Fruit fly (Drosophila melanogaster) whole organism, embryonic: ENCODE measurements around the gene CG6015.

Experiments used
- CG10979 ChIP-seq: fragments of 200-800 bp; sonication (Bioruptor generic); optimal IDR thresholded peaks from 2 replicates; lab custom pipeline; 2018; ENCODE audit warnings: missing biosample characterization, mild to moderate bottlenecking, missing genetic modification characterization, moderate library complexity
- CG14965 ChIP-seq: fragments of 200-800 bp; sonication (Bioruptor generic); optimal IDR thresholded peaks from 2 replicates; lab custom pipeline; 2016; ENCODE audit warnings: missing biosample characterization, missing genetic modification characterization, borderline replicate concordance
- CG1529 ChIP-seq: fragments of 200-800 bp; sonication (Bioruptor generic); optimal IDR thresholded peaks from 3 replicates; lab custom pipeline; 2018; ENCODE audit warnings: missing biosample characterization, missing genetic modification characterization
- CG7987 ChIP-seq: fragments of 200-800 bp; sonication (Bioruptor generic); optimal IDR thresholded peaks from 2 replicates; lab custom pipeline; 2018; ENCODE audit warnings: missing biosample characterization, mild to moderate bottlenecking, missing genetic modification characterization, moderate library complexity
- Dbx ChIP-seq: fragments of 200-800 bp; sonication (Bioruptor generic); IDR thresholded peaks from 3 replicates; pipeline ENCODE4 v1.3.6; 2022; ENCODE audit warnings: missing biosample characterization, missing genetic modification characterization
- Scr ChIP-seq: fragments of 200-800 bp; sonication (Bioruptor generic); IDR thresholded peaks from 2 replicates; pipeline ENCODE4 v1.3.6; 2022; ENCODE audit warnings: missing biosample characterization, missing genetic modification characterization; ENCODE audit not compliant: partially characterized antibody
- lilli ChIP-seq: fragments of 200-800 bp; sonication (Bioruptor generic); optimal IDR thresholded peaks from 3 replicates; lab custom pipeline; 2016; ENCODE audit warnings: missing biosample characterization, missing genetic modification characterization
- sqz ChIP-seq: fragments of 200-800 bp; sonication (Bioruptor generic); optimal IDR thresholded peaks from 3 replicates; lab custom pipeline; 2018; ENCODE audit warnings: missing biosample characterization, mild to moderate bottlenecking, missing genetic modification characterization
- tna ChIP-seq: fragments of 200-800 bp; sonication (Bioruptor generic); IDR thresholded peaks from 2 replicates; pipeline ENCODE4 v1.3.6; 2022; ENCODE audit warnings: missing biosample characterization, missing genetic modification characterization; ENCODE audit not compliant: partially characterized antibody
- z ChIP-seq: fragments of 200-800 bp; sonication (Bioruptor generic); IDR thresholded peaks from 3 replicates; pipeline ENCODE4 v1.3.6; 2022; ENCODE audit warnings: missing biosample characterization, missing genetic modification characterization

DNA sequence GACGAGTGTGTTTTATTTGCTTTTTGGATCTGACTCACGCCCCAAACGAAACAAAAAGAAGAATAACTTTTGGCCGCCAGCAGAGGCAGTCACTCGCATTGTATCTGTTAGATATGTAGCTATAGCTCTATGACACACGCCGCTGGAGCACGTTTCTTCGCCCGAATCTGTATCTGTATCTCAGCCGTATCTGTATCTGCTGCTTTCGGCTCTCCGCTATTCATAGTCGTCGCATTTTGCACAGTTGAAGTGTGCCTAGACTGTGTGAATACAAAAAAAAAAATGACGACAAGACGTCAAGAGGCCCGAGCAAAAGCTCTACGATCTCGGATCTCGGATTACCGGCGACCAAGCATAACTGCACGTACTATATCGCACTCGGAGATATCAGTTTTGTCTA lies 12.6 kb upstream of the CG6015 start:
- TF ChIP-seq tna (GFP tag; lab: Robert Waterston, UW), result no peak
- TF ChIP-seq lilli (GFP tag; lab: Kevin White, UChicago), result no peak
- TF ChIP-seq Dbx (GFP tag; lab: Robert Waterston, UW), result no peak
- TF ChIP-seq CG14965 (GFP tag; lab: Kevin White, UChicago), result no peak
- TF ChIP-seq CG10979, result no peak
- TF ChIP-seq CG1529 (GFP tag; lab: Kevin White, UChicago), result no peak
- TF ChIP-seq sqz (GFP tag; lab: Kevin White, UChicago), result no peak
- TF ChIP-seq Scr, result no peak
- TF ChIP-seq z (GFP tag; lab: Robert Waterston, UW), result no peak
- no peak for TF ChIP-seq CG7987
